Fruit fly (Drosophila melanogaster) Kc167 (cell line): Measurements from ENCODE around the gene CG3176.

Experiments used
- Myc ChIP-seq: fragments of >200 bp; optimal IDR thresholded peaks from 2 replicates; lab custom pipeline; 2017; ENCODE audit warnings: missing external identifiers
- Sin3A ChIP-seq: fragments of >200 bp; optimal IDR thresholded peaks from 2 replicates; lab custom pipeline; 2018; ENCODE audit warnings: missing external identifiers
- h ChIP-seq: fragments of >200 bp; optimal IDR thresholded peaks from 3 replicates; lab custom pipeline; 2018; ENCODE audit warnings: missing external identifiers
- insv ChIP-seq: fragments of >200 bp; optimal IDR thresholded peaks from 3 replicates; lab custom pipeline; 2018; ENCODE audit warnings: missing external identifiers
- psq ChIP-seq: fragments of >200 bp; optimal IDR thresholded peaks from 2 replicates; lab custom pipeline; 2017; ENCODE audit warnings: missing external identifiers
- ttk ChIP-seq: sonication (Bioruptor generic); optimal IDR thresholded peaks from 2 replicates; lab custom pipeline; 2017; ENCODE audit warnings: missing external identifiers

The CG3176 gene

DNA sequence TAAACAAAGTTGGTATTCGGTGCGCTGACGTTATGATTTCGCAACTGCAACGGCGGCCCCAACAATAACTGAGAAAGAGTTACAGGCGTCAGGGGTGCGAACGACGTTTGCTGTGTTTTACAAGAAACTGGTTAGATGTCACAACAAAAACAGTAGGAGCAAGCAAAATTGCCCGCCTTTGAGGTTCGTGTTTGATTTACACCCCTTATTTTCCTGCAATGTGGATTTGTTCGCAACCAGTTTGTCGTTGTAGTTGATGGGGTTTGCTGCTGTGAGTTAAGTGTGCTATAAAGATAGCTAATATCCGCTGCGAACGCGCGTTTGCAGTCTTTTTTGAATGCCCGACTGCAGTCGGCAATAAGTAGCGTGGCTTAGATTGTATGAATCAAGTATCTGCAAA is 16.8 kb downstream of the CG3176 start:
- TF ChIP-seq Sin3A (no peak), psq (no peak), Myc (no peak), h (lab: Kevin White, UChicago) (no peak), insv (no peak), ttk (no peak)

DNA sequence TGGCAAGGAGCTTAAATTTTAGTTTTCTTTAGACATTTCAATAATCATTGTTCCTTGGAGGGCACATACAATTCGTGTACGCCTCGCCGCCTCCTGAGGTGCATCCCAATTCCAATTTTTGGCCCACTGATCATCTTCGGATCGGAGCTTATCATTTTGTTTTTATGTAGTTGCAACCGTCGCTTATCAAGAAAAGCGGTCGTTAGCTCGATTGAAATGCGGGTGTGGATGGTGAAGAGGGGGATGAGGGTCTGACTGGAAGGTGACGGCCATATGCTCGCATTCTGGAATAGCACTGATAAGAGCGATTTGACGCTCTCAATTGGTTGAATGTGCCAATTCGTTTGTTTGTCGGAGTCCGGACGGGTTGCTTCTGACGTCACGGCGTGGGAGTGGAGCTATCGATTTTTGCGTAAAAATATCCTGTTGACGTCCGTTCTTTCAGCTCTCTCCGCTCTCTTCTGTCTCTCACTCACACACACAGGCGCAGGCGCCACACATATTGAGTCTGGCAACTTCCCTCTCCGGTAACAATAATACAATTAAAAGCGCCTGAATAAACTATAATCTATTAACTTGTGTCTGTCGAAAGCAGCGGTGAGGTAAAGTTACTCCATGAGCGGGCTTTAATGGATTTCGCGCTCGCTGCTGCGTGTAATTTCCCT is 17.4 kb downstream of the CG3176 start:
- TF ChIP-seq psq = no peak
- no peak for TF ChIP-seq ttk
- TF ChIP-seq h (lab: Kevin White, UChicago) = no peak
- no peak for TF ChIP-seq insv
- TF ChIP-seq Sin3A = no peak
- no peak for TF ChIP-seq Myc

DNA sequence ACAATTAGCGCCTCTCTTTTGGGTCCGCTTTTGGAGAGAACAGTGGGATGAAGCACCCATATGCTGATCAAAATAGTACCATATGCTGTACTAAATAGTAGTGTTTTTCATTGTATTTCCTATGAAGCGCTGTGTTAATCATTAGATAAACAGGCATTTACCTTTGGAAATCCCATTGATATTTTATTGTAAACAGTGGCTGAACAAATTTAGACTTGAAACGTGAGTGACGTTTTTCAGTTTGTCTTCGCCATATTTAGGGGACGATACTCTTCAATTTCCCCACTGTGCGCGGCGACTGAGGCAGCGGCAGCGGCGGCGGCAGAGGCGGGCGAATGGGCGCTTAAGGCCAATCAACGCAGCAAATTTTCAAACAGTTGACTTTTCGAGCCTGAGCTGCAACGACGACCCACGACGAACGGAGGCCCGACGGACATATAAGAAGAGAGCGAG is 18.0 kb downstream of the CG3176 start:
- TF ChIP-seq ttk = no peak
- TF ChIP-seq h (lab: Kevin White, UChicago) = no peak
- TF ChIP-seq psq = no peak
- TF ChIP-seq insv = no peak
- no peak for TF ChIP-seq Sin3A
- no peak for TF ChIP-seq Myc

DNA sequence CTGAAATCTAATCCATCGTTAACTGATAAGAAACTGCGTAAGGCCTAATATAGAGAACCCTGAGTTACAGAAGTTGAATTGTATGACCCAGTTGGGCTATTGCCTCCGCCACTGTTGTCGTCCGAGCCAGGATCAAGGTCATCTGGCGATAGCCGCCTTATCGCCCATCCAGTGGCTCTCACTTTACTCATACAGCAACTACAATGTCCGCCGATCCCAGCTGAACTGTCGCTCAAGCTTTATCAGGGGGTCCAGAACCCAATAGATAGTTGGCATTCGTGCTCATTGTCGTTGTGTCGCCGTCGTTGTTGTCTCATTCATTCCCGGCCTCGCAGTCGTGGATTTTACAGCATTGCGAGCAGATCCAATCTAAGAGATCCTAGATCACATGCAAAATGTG is 27.5 kb downstream of the CG3176 start, which contains the start of gene arg:
TSS of gene arg (plus strand) at position 319 of the 400 bp plus-strand sequence.
- TF ChIP-seq Myc = no peak

DNA sequence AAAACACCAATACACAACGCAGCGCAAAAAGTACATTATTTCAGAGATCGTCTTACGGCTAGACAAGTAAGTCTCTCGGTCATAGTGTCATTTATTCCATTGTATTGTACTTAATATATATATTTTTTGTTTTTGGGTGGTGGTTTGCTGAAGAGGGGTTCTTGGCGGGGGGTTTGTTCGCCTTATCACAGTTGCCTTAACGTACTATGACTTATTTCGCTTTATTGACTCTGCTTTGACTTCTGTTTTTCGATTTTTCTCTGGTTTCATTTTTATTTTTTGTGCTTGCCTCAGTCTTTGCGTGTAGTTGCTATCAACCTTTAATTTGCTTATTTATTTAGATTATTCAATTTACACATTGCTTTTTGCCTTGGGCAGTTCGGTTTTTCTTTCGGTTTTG is 28.9 kb downstream of the CG3176 start:
- TF ChIP-seq h (lab: Kevin White, UChicago) (no peak), Sin3A (no peak), Myc (no peak), insv (no peak), psq (no peak), ttk (no peak)

DNA sequence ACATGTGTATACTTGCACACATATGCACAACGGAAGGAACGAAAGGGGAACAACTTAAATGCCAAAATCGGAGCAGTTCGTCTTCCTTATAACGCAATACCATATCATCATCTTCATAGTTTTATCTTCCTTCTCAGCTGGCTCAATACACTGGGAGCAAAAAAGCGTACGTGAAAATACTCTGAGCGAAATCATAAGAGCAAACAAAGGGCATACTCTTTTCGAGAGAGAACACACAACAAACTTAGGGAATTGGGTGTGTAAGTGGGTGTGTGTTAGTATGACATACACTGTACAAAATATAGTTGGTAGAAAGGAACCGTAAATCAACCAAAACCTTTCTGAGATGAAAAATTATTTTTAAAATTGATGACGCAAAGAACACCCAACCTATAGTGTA is 30.9 kb downstream of the CG3176 start:
- TF ChIP-seq h (lab: Kevin White, UChicago) = no peak
- TF ChIP-seq Sin3A = no peak
- no peak for TF ChIP-seq ttk
- TF ChIP-seq insv = no peak
- TF ChIP-seq psq = no peak
- TF ChIP-seq Myc = no peak

DNA sequence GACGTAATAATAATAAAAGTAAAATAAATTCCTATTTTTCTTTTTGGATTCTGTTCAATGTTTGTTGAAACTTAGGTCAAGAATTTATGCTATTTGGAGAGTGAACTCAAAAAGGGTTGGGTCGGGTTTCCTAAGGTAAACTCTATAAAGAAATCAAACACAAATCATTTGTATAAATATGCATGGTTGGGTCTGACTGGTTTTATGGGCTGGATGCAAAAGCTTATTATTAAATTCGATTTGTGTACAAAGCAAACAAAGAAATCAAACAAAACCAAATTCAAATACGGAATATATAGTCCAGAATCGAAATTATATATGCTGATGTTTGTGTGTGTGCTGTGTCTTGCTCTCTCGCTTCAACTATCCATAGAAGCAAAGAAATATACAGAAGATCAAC is 34.0 kb downstream of the CG3176 start:
- TF ChIP-seq psq = no peak
- TF ChIP-seq insv = no peak
- no peak for TF ChIP-seq Sin3A
- no peak for TF ChIP-seq h (lab: Kevin White, UChicago)
- TF ChIP-seq ttk = no peak
- no peak for TF ChIP-seq Myc

DNA sequence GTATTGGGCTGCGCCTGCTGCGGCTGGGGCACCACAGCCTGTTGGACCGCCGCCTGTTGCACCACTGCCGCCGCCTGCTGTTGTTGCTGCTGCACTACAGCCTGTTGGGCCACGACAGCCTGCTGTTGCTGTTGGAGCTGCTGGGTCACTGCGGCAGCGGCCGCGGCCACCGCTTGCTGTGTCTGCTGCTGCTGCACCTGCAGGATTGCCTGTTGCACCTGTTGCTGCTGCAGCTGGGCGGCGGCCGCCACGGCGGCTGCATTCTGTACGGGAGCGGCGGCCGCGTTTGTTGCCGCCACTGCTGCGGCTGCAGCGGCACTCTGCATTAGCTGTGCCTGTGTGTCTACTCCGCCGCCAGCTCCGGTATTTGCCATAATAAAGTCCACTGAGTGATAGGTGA is 37.2 kb downstream of the CG3176 start:
- TF ChIP-seq h (lab: Kevin White, UChicago) (no peak), Myc (no peak), Sin3A (no peak), psq (no peak), insv (no peak), ttk (no peak)

DNA sequence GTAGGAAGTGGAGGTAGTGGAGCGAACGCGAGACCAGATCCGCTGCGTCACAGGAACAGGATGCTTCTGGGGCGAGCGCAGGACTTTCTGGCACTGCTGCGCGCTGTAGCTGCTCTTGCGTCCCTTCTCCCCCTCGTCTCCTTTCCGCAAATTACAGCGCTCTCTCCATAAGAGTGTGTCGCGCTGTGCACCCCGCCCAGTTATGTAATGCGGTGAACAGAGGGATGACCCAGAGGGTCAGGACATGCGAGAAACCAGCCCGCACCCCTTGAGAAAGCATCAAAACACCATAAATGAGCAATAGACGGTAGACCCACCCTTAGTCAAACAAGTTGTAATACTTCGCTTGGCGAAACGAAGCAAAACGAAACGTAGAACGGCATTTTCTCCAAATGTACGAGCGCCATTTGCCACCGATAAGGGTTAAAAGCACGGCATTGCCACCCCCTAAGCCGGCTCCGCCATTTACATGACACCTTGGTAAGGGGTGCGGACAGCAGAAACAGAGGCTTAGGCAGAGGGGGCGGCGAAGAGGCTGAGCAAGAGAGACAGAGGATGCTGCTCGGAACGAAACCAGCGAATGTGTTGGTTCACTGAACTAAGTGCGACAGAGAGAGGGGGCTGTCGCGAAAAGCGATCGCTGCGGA is 38.7 kb downstream of the CG3176 start:
- TF ChIP-seq ttk (no peak), Sin3A (no peak), Myc (no peak), psq (no peak), insv (no peak), h (lab: Kevin White, UChicago) (no peak)

DNA sequence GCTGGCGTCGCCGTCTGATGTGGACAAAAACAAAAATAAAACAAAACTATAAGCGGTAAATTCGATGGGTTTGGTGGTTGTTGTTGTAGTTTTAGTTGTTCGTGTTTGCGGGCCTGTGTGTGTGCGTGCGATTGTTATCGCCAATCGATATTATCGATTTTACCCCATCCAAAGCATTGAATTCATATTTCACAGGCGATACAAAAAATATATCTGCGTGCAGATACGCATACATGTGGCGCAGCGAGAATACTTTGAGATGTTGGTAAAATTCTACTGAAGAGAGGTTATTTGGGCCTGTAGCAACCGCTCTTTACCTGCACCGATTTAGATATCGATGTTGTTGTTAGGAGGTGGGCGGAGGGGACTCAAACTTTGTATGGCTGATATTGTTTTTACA is 40.0 kb downstream of the CG3176 start:
- TF ChIP-seq Myc (no peak), Sin3A (no peak), ttk (no peak), h (lab: Kevin White, UChicago) (no peak), psq (no peak), insv (no peak)

DNA sequence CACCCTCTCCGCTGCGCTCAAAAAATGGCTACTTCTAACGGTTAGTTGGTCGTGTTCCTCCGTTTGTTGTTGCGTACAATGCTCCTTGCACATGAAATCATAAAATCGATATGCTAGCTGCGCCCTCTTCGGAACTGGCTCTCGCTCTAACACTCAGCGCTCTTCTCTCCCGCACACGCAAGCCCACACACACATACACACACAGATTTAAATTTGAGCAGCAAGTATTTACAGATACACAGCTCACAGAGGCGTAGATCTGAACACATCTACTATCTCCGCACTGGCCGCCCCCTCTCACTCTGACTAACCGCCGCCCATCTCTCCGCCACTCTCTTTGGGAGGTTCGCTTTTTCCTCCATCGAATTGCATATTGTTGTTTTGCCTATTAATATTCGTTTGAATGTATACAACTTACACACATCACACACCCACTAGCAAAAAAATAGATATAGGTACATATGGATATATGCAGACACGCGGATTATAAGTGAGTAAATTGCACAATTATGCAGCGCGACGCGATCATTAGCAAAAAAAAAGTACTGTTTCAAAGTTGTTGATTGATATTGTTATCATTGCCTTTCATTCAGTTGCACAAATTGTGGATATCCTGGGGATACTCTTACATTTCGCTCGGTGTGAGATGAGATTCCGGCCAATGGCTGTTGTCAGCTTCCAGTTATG is 40.8 kb downstream of the CG3176 start:
- TF ChIP-seq ttk (no peak), Sin3A (no peak), Myc (no peak), insv (no peak), h (lab: Kevin White, UChicago) (no peak), psq (no peak)

DNA sequence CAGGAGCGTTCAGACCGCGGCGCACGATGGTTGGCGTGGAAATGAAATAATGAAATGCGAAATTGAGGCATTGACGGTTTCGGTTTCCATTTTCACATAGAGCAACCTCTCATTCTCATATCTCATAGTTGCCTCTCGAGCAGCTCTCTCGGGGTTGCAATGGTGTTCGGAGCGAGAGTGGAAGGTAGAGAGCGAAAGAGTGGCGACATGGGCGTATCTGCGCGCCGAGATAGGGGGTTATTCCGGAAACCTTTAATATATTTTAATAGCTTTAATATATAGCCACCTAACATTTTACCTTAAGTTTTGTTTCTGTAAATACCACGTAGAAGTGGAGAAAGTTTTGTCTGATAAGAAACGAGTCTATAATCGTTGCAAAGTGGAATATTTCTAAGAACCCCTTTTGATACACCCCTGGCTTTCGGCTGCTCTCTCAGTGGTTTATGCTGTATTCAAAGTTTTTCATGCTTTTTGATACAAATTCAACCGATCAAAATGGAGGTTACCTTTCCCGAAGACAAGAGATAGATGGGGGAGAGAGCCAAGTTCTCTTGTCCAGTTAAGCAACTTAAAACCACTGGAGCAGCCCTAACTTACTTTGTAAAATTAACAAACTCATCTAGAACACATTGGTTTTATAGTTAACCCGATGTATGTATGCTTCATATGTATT is 41.7 kb downstream of the CG3176 start, which contains the start of gene elav:
TSS of gene elav (minus strand) at position 48 of the 673 bp plus-strand sequence.
- TF ChIP-seq insv (no peak), Myc (no peak), psq (no peak), ttk (no peak), h (lab: Kevin White, UChicago) (no peak), Sin3A (no peak)

DNA sequence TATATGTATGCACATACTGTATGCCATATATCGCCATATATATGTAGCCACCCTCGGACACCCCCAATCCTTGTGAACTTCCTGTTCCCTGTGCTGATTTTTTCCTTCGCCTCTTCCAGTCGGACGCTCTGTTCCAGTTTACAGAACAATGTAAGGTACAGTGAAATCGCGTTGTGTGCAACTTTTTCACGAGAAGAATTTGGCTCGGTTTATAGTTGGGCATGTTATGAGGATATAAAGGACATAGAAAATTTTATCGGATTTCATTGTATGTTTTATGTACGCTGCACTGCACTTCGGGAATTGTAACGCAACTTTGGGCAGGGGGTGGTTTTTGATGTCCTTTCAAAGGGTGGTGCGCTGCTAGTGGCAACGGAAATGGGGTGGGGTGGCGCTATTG is 42.7 kb downstream of the CG3176 start:
- TF ChIP-seq insv = no peak
- TF ChIP-seq Myc = no peak
- no peak for TF ChIP-seq Sin3A
- no peak for TF ChIP-seq h (lab: Kevin White, UChicago)
- no peak for TF ChIP-seq ttk
- TF ChIP-seq psq = no peak

DNA sequence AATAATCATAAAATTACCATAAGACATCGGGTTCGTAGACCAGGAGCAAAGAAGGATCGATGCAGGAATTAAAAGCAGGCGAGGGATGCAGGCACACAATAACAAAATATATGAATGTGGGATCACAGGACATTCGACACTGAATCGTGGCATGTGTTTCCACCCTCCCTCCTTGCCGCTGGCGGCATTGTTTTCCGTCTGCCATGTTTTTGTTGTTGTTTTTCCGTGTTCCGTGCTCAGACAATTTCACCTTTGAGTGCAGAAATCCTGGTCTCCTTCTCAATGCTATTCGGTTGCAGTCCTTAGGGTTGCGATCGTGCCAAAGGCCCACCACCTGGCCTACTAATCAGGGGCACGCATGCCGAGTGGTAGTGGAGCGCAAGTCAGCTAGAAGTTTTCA is 43.9 kb downstream of the CG3176 start:
- TF ChIP-seq insv (no peak), Sin3A (no peak), ttk (no peak), h (lab: Kevin White, UChicago) (no peak), Myc (no peak), psq (no peak)
